Worm (Caenorhabditis elegans) whole organism, late embryonic: ENCODE data around the gene F22B5.5.
A peak's percentile ranks its signal among the peaks of the same experiment; 100 is the strongest.

ENCODE experiments used
- C38D4.7 ChIP-seq: fragments of 200-800 bp; sonication (Bioruptor generic); optimal IDR thresholded peaks from 2 replicates; lab custom pipeline; 2018; ENCODE audit warnings: mild to moderate bottlenecking, missing genetic modification characterization, moderate library complexity, missing compliant biosample characterization
- F13H6.1 ChIP-seq: sonication (generic microtip); optimal IDR thresholded peaks from 2 replicates; lab custom pipeline; 2016; ENCODE audit warnings: missing genetic modification characterization, missing compliant biosample characterization
- K02D7.2 ChIP-seq: sonication (generic microtip); optimal IDR thresholded peaks from 2 replicates; lab custom pipeline; 2017; ENCODE audit warnings: mild to moderate bottlenecking, missing genetic modification characterization, missing compliant biosample characterization
- T23F11.4 ChIP-seq: fragments of 200-800 bp; sonication (Bioruptor generic); optimal IDR thresholded peaks from 2 replicates; lab custom pipeline; 2018; ENCODE audit warnings: mild to moderate bottlenecking, missing genetic modification characterization, missing compliant biosample characterization
- ahr-1 ChIP-seq: sonication (generic microtip); optimal IDR thresholded peaks from 2 replicates; lab custom pipeline; 2016; ENCODE audit warnings: missing genetic modification characterization, missing compliant biosample characterization
- ama-1 ChIP-seq: fragments of 150-350 bp; optimal IDR thresholded peaks from 2 replicates; lab custom pipeline; 2014
- ceh-19 ChIP-seq: fragments of 200-800 bp; sonication (Bioruptor generic); optimal IDR thresholded peaks from 2 replicates; lab custom pipeline; 2018; ENCODE audit warnings: mild to moderate bottlenecking, missing genetic modification characterization, missing compliant biosample characterization
- ceh-22 ChIP-seq: sonication (generic microtip); optimal IDR thresholded peaks from 2 replicates; lab custom pipeline; 2017; ENCODE audit warnings: missing biosample characterization, missing genetic modification characterization
- ceh-24 ChIP-seq: sonication (generic microtip); optimal IDR thresholded peaks from 2 replicates; lab custom pipeline; 2016; ENCODE audit warnings: mild to moderate bottlenecking, missing genetic modification characterization, missing compliant biosample characterization
- ceh-30 ChIP-seq: fragments of 150-350 bp; optimal IDR thresholded peaks from 2 replicates; lab custom pipeline; 2014; ENCODE audit warnings: missing biosample characterization, missing genetic modification characterization
- ceh-34 ChIP-seq: sonication (generic microtip); optimal IDR thresholded peaks from 2 replicates; lab custom pipeline; 2016; ENCODE audit warnings: mild to moderate bottlenecking, missing genetic modification characterization, missing compliant biosample characterization
- ceh-48 ChIP-seq: sonication (generic microtip); optimal IDR thresholded peaks from 2 replicates; lab custom pipeline; 2016; ENCODE audit warnings: missing genetic modification characterization, inconsistent platforms, missing compliant biosample characterization
- dve-1 ChIP-seq: sonication (generic microtip); optimal IDR thresholded peaks from 2 replicates; lab custom pipeline; 2017; ENCODE audit warnings: antibody characterized with exemption, mild to moderate bottlenecking, missing genetic modification characterization, missing compliant biosample characterization
- elt-2 ChIP-seq: sonication (generic microtip); optimal IDR thresholded peaks from 2 replicates; lab custom pipeline; 2016; ENCODE audit warnings: missing genetic modification reagents, missing genetic modification characterization, missing compliant biosample characterization
- elt-4 ChIP-seq: sonication (generic microtip); optimal IDR thresholded peaks from 2 replicates; lab custom pipeline; 2016; ENCODE audit warnings: missing genetic modification characterization, missing compliant biosample characterization
- fax-1 ChIP-seq: sonication (generic microtip); optimal IDR thresholded peaks from 2 replicates; lab custom pipeline; 2016; ENCODE audit warnings: missing genotype, missing genetic modification characterization, missing compliant biosample characterization
- gmeb-2 ChIP-seq: sonication (generic microtip); optimal IDR thresholded peaks from 2 replicates; lab custom pipeline; 2016; ENCODE audit warnings: missing genetic modification characterization, inconsistent platforms, missing compliant biosample characterization
- hlh-15 ChIP-seq: sonication (generic microtip); optimal IDR thresholded peaks from 2 replicates; lab custom pipeline; 2016; ENCODE audit warnings: missing genetic modification characterization, missing compliant biosample characterization
- hlh-30 ChIP-seq: sonication (generic microtip); optimal IDR thresholded peaks from 2 replicates; lab custom pipeline; 2017; ENCODE audit warnings: antibody characterized with exemption, missing genetic modification characterization, missing compliant biosample characterization; ENCODE audit not compliant: insufficient read depth
- madf-2 ChIP-seq: sonication (generic microtip); optimal IDR thresholded peaks from 2 replicates; lab custom pipeline; 2017; ENCODE audit warnings: missing genetic modification characterization, missing compliant biosample characterization
- nhr-11 ChIP-seq: fragments of 150-350 bp; optimal IDR thresholded peaks from 2 replicates; lab custom pipeline; 2014; ENCODE audit warnings: missing biosample characterization, missing genetic modification characterization
- pax-1 ChIP-seq: fragments of 150-350 bp; optimal IDR thresholded peaks from 2 replicates; lab custom pipeline; 2014; ENCODE audit warnings: missing biosample characterization, missing genetic modification characterization
- pha-2 ChIP-seq: sonication (generic microtip); optimal IDR thresholded peaks from 2 replicates; lab custom pipeline; 2017; ENCODE audit warnings: mild to moderate bottlenecking, missing genetic modification characterization, missing compliant biosample characterization
- pha-4 ChIP-seq: fragments of 150-350 bp; optimal IDR thresholded peaks from 2 replicates; lab custom pipeline; 2018; ENCODE audit warnings: missing biosample characterization, missing genetic modification reagents, missing genetic modification characterization
- pqm-1 ChIP-seq: sonication (generic microtip); optimal IDR thresholded peaks from 2 replicates; lab custom pipeline; 2016; ENCODE audit warnings: missing genetic modification characterization, missing compliant biosample characterization
- pros-1 ChIP-seq: fragments of 150-350 bp; optimal IDR thresholded peaks from 2 replicates; lab custom pipeline; 2014; ENCODE audit warnings: missing biosample characterization, missing genetic modification reagents, missing genetic modification characterization
- sdc-2 ChIP-seq: sonication (generic microtip); optimal IDR thresholded peaks from 2 replicates; lab custom pipeline; 2016; ENCODE audit warnings: missing genotype, missing genetic modification characterization, missing compliant biosample characterization
- sox-2 ChIP-seq: fragments of 200-800 bp; sonication (Bioruptor generic); IDR thresholded peaks from 2 replicates; pipeline ENCODE4 v1.3.6; 2022; ENCODE audit warnings: missing genetic modification reagents, missing genetic modification characterization, missing compliant biosample characterization
- sox-4 ChIP-seq: sonication (generic microtip); optimal IDR thresholded peaks from 2 replicates; lab custom pipeline; 2017; ENCODE audit warnings: mild to moderate bottlenecking, missing genetic modification characterization, inconsistent platforms, missing compliant biosample characterization
- tbx-7 ChIP-seq: sonication (generic microtip); optimal IDR thresholded peaks from 2 replicates; lab custom pipeline; 2016; ENCODE audit warnings: missing genotype, missing genetic modification characterization, missing compliant biosample characterization
- unc-3 ChIP-seq, 2 experiments: fragments of 200-800 bp in 1 of 2; sonication (Bioruptor generic) in 1 of 2; sonication (generic microtip) in 1 of 2; conservative IDR thresholded peaks in 1 of 2; optimal IDR thresholded peaks in 1 of 2; 2 replicates each; pipeline versions ENCODE4 v1.3.6 to Lab custom; 2016 to 2022; ENCODE audit warnings: missing compliant biosample characterization in 2 of 2, missing genetic modification characterization in 2 of 2, missing genetic modification reagents in 1 of 2
- unc-42 ChIP-seq: sonication (generic microtip); optimal IDR thresholded peaks from 2 replicates; lab custom pipeline; 2016; ENCODE audit warnings: missing genotype, missing genetic modification characterization, missing compliant biosample characterization
- ztf-16 ChIP-seq: sonication (generic microtip); optimal IDR thresholded peaks from 2 replicates; lab custom pipeline; 2017; ENCODE audit warnings: missing genetic modification characterization, missing compliant biosample characterization

Gene F22B5.5

DNA sequence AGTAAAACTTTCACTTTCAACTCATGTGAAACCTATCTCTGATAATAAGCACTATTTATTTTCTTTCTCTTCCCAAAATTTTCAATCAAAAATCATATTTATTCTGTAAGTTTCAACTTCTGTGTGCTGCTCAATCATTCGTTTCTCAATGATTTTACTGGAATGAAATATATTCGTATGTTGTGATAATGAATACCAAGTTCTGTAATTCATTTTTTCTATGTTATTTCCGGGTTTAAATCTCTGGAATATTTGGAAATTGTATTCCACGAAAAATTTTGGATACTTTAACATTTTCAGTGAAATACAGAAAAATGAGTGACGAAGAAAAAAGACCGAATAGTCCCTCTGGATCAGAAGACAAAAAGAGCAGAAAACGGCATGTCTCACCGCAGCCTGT lies 13.4 kb upstream of the F22B5.5 start, which contains the start of gene M05D6.2:
Gene M05D6.2, plus strand, starts transcription at position 301 of the 400 bp plus-strand sequence.
- no peak for TF ChIP-seq ceh-48 (tag; lab: Kevin White, UChicago)
- no peak for TF ChIP-seq T23F11.4 (GFP tag; lab: Kevin White, UChicago)
- TF ChIP-seq F13H6.1 (tag; lab: Kevin White, UChicago) = no peak
- TF ChIP-seq fax-1 (tag; lab: Kevin White, UChicago) = no peak
- no peak for TF ChIP-seq sdc-2 (tag; lab: Kevin White, UChicago)
- TF ChIP-seq ahr-1 (tag; lab: Kevin White, UChicago) = no peak
- no peak for TF ChIP-seq ztf-16 (tag; lab: Kevin White, UChicago)
- no peak for TF ChIP-seq ceh-22 (tag; lab: Kevin White, UChicago)
- TF ChIP-seq pha-4 (tag; lab: Kevin White, UChicago) = no peak
- no peak for TF ChIP-seq ama-1
- no peak for TF ChIP-seq elt-2 (tag; lab: Kevin White, UChicago)
- no peak for TF ChIP-seq sox-4
- no peak for TF ChIP-seq K02D7.2 (tag; lab: Kevin White, UChicago)
- no peak for TF ChIP-seq hlh-15 (tag; lab: Kevin White, UChicago)
- no peak for TF ChIP-seq elt-4
- TF ChIP-seq ceh-19 = no peak
- no peak for TF ChIP-seq madf-2
- no peak for TF ChIP-seq ceh-30 (tag; lab: Kevin White, UChicago)
- no peak for TF ChIP-seq dve-1 (tag; lab: Kevin White, UChicago)
- no peak for TF ChIP-seq sox-2

DNA sequence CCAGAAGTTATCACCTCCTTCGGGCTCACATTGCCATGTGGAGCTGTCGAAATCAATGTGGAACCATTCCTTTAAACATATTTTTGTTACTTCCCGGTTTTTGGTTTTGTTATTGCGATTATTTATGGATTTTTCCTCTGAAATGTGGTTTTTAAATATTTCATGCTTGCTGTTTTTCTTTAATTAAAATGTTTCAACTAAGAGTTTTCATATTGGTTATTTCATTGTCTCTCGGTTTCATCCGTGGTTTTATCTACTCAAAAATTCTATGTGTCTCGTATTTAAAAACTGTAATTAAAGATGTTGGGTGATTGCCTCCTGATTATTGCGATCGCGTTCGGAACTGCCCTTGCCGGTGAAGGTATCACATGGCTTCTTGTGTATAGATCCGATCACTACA lies 12.5 kb upstream of the F22B5.5 start, which contains the start of gene F22B5.10:
Gene F22B5.10, plus strand, starts transcription at position 301 of the 400 bp plus-strand sequence.
- no peak for TF ChIP-seq C38D4.7 (GFP tag; lab: Kevin White, UChicago)
- no peak for TF ChIP-seq ahr-1 (tag; lab: Kevin White, UChicago)
- no peak for TF ChIP-seq K02D7.2 (tag; lab: Kevin White, UChicago)
- no peak for TF ChIP-seq ceh-24 (tag; lab: Kevin White, UChicago)
- no peak for TF ChIP-seq ceh-22 (tag; lab: Kevin White, UChicago)
- TF ChIP-seq unc-3 (GFP tag; conservative IDR thresholded peaks at IDR 0.05; lab: Robert Waterston, UW) = no peak
- TF ChIP-seq unc-3 (tag; optimal IDR thresholded peaks at IDR 0.05; lab: Kevin White, UChicago) = no peak
- no peak for TF ChIP-seq tbx-7 (tag; lab: Kevin White, UChicago)
- no peak for TF ChIP-seq hlh-30 (tag; lab: Kevin White, UChicago)
- TF ChIP-seq dve-1 (tag; lab: Kevin White, UChicago) = no peak
- TF ChIP-seq gmeb-2 = no peak
- TF ChIP-seq pax-1 = no peak
- TF ChIP-seq pha-2 (tag; lab: Kevin White, UChicago) = no peak
- no peak for TF ChIP-seq ceh-34 (tag; lab: Kevin White, UChicago)
- no peak for TF ChIP-seq ama-1
- TF ChIP-seq sox-4 = no peak
- no peak for TF ChIP-seq pros-1

ce11 chrII:8464448-8464898 lies 10.1 kb upstream of the F22B5.5 start, which contains the start of gene fars-3:
Gene fars-3 (plus strand): TSS chrII:8464848.
- peak; percentile 24 for TF ChIP-seq unc-42
- no peak for TF ChIP-seq nhr-11 (tag; lab: Kevin White, UChicago)

ce11 chrII:8457438-8457837 lies 3.0 kb upstream of the F22B5.5 start, which contains the start of gene zyg-9:
Gene zyg-9 (plus strand): TSS chrII:8457818.
- TF ChIP-seq pqm-1 (tag; lab: Kevin White, UChicago) = no peak
- peak; percentile 43 for TF ChIP-seq ceh-48 (tag; lab: Kevin White, UChicago)
- TF ChIP-seq hlh-30 (tag; lab: Kevin White, UChicago) = peak; percentile 16
